Fruit fly (Drosophila melanogaster) whole organism, embryonic: ENCODE results near the gene bun.

Experiments used
- Bdp1 ChIP-seq: fragments of 200-800 bp; sonication (Bioruptor generic); optimal IDR thresholded peaks from 3 replicates; lab custom pipeline; 2016; ENCODE audit warnings: missing biosample characterization, missing genetic modification characterization
- C15 ChIP-seq: fragments of 200-800 bp; sonication (Bioruptor generic); IDR thresholded peaks from 3 replicates; pipeline ENCODE4 v1.3.6; 2022; ENCODE audit warnings: missing biosample characterization, missing genetic modification characterization
- CG10267 ChIP-seq: fragments of 200-800 bp; sonication (Bioruptor generic); optimal IDR thresholded peaks from 2 replicates; lab custom pipeline; 2018; ENCODE audit warnings: missing biosample characterization, mild to moderate bottlenecking, missing genetic modification characterization, moderate library complexity
- CG10462 ChIP-seq: fragments of 200-800 bp; sonication (Bioruptor generic); optimal IDR thresholded peaks from 2 replicates; lab custom pipeline; 2016; ENCODE audit warnings: missing biosample characterization, missing genetic modification characterization
- CG10979 ChIP-seq: fragments of 200-800 bp; sonication (Bioruptor generic); optimal IDR thresholded peaks from 2 replicates; lab custom pipeline; 2018; ENCODE audit warnings: missing biosample characterization, mild to moderate bottlenecking, missing genetic modification characterization, moderate library complexity
- CG11504 ChIP-seq: fragments of 200-800 bp; sonication (Bioruptor generic); optimal IDR thresholded peaks from 3 replicates; lab custom pipeline; 2019; ENCODE audit warnings: missing biosample characterization, mild to moderate bottlenecking, missing genetic modification characterization, moderate library complexity
- CG11696 ChIP-seq: fragments of 200-800 bp; sonication (Bioruptor generic); IDR thresholded peaks from 2 replicates; pipeline ENCODE4 v1.3.6; 2022; ENCODE audit warnings: missing biosample characterization, missing genetic modification characterization
- CG12071 ChIP-seq: fragments of 200-800 bp; sonication (Bioruptor generic); optimal IDR thresholded peaks from 3 replicates; lab custom pipeline; 2018; ENCODE audit warnings: missing biosample characterization, mild to moderate bottlenecking, missing genetic modification characterization
- CG1233 ChIP-seq: fragments of 200-800 bp; sonication (Bioruptor generic); optimal IDR thresholded peaks from 4 replicates; lab custom pipeline; 2018; ENCODE audit warnings: missing biosample characterization, mild to moderate bottlenecking, missing genetic modification characterization
- CG12744 ChIP-seq: fragments of 200-800 bp; sonication (Bioruptor generic); optimal IDR thresholded peaks from 2 replicates; lab custom pipeline; 2016; ENCODE audit warnings: missing biosample characterization, missing genetic modification characterization
- CG13287 ChIP-seq: fragments of 200-800 bp; sonication (Bioruptor generic); IDR thresholded peaks from 2 replicates; pipeline ENCODE4 v1.3.6; 2022; ENCODE audit warnings: missing biosample characterization, missing genetic modification characterization; ENCODE audit not compliant: partially characterized antibody
- CG14014 ChIP-seq: fragments of 200-800 bp; sonication (Bioruptor generic); IDR thresholded peaks from 2 replicates; pipeline ENCODE4 v1.3.6; 2022; ENCODE audit warnings: missing biosample characterization, missing genetic modification characterization
- CG15269 ChIP-seq: fragments of 200-800 bp; sonication (Bioruptor generic); optimal IDR thresholded peaks from 2 replicates; lab custom pipeline; 2018; ENCODE audit warnings: missing biosample characterization, mild to moderate bottlenecking, missing genetic modification characterization, moderate library complexity
- CG1603 ChIP-seq: fragments of 200-800 bp; sonication (Bioruptor generic); optimal IDR thresholded peaks from 2 replicates; lab custom pipeline; 2019; ENCODE audit warnings: missing biosample characterization, mild to moderate bottlenecking, missing genetic modification characterization, moderate library complexity
- CG16815 ChIP-seq: fragments of 200-800 bp; sonication (Bioruptor generic); optimal IDR thresholded peaks from 3 replicates; lab custom pipeline; 2017; ENCODE audit warnings: missing biosample characterization, mild to moderate bottlenecking, missing genetic modification characterization
- CG17186 ChIP-seq: fragments of 200-800 bp; sonication (Bioruptor generic); optimal IDR thresholded peaks from 3 replicates; lab custom pipeline; 2017; ENCODE audit warnings: missing biosample characterization, missing genetic modification reagents, missing genetic modification characterization
- CG18262 ChIP-seq: fragments of 200-800 bp; optimal IDR thresholded peaks from 3 replicates; lab custom pipeline; 2019; ENCODE audit warnings: missing biosample characterization, mild to moderate bottlenecking, missing genetic modification characterization, moderate library complexity
- CG18476 ChIP-seq: fragments of 200-800 bp; sonication (Bioruptor generic); optimal IDR thresholded peaks from 2 replicates; lab custom pipeline; 2016; ENCODE audit warnings: missing biosample characterization, mild to moderate bottlenecking, missing genetic modification characterization
- CG2202 ChIP-seq: fragments of 200-800 bp; sonication (Bioruptor generic); optimal IDR thresholded peaks from 2 replicates; lab custom pipeline; 2018; ENCODE audit warnings: missing biosample characterization, mild to moderate bottlenecking, missing genetic modification characterization
- CG30403 ChIP-seq: fragments of 200-800 bp; sonication (Bioruptor generic); optimal IDR thresholded peaks from 3 replicates; lab custom pipeline; 2016; ENCODE audit warnings: missing biosample characterization, missing genetic modification characterization
- CG33557 ChIP-seq: fragments of 200-800 bp; sonication (Bioruptor generic); optimal IDR thresholded peaks from 2 replicates; lab custom pipeline; 2019; ENCODE audit warnings: missing biosample characterization, mild to moderate bottlenecking, missing genetic modification characterization, moderate library complexity
- CG4404 ChIP-seq: fragments of 200-800 bp; sonication (Bioruptor generic); IDR thresholded peaks from 2 replicates; pipeline ENCODE4 v1.3.6; 2022; ENCODE audit warnings: missing biosample characterization, missing genetic modification characterization
- CG5180 ChIP-seq: fragments of 200-800 bp; sonication (Bioruptor generic); optimal IDR thresholded peaks from 3 replicates; lab custom pipeline; 2017; ENCODE audit warnings: missing biosample characterization, missing genetic modification characterization, mild to moderate bottlenecking, moderate library complexity, missing genetic modification reagents
- CG6813 ChIP-seq: fragments of 200-800 bp; sonication (Bioruptor generic); optimal IDR thresholded peaks from 2 replicates; lab custom pipeline; 2017; ENCODE audit warnings: missing biosample characterization, missing genetic modification characterization, mild to moderate bottlenecking, moderate library complexity, missing genetic modification reagents
- CG7357 ChIP-seq: fragments of 200-800 bp; sonication (Bioruptor generic); IDR thresholded peaks from 3 replicates; pipeline ENCODE4 v1.3.6; 2022; ENCODE audit warnings: missing biosample characterization, missing genetic modification characterization
- CG7556 ChIP-seq: fragments of 200-800 bp; sonication (Bioruptor generic); optimal IDR thresholded peaks from 2 replicates; lab custom pipeline; 2017; ENCODE audit warnings: missing biosample characterization, mild to moderate bottlenecking, missing genetic modification characterization
- CkIIα-i1 ChIP-seq: fragments of 200-800 bp; sonication (Bioruptor generic); IDR thresholded peaks from 2 replicates; pipeline ENCODE4 v1.3.6; 2022; ENCODE audit warnings: missing biosample characterization, missing genetic modification characterization
- D19A ChIP-seq: fragments of 200-800 bp; optimal IDR thresholded peaks from 3 replicates; lab custom pipeline; 2019; ENCODE audit warnings: missing biosample characterization, mild to moderate bottlenecking, missing genetic modification characterization, moderate library complexity
- Gug ChIP-seq: fragments of 200-800 bp; sonication (Bioruptor generic); IDR thresholded peaks from 4 replicates; pipeline ENCODE4 v1.3.6; 2022; ENCODE audit warnings: missing biosample characterization, missing genetic modification characterization
- HmgZ ChIP-seq: fragments of 200-800 bp; sonication (Bioruptor generic); optimal IDR thresholded peaks from 2 replicates; lab custom pipeline; 2018; ENCODE audit warnings: missing biosample characterization, mild to moderate bottlenecking, missing genetic modification characterization
- Hmr ChIP-seq: fragments of 200-800 bp; sonication (Bioruptor generic); optimal IDR thresholded peaks from 3 replicates; lab custom pipeline; 2017; ENCODE audit warnings: mild to moderate bottlenecking, missing biosample characterization, missing genetic modification reagents, missing genetic modification characterization
- MTF-1 ChIP-seq: fragments of 200-800 bp; sonication (Bioruptor generic); optimal IDR thresholded peaks from 2 replicates; lab custom pipeline; 2018; ENCODE audit warnings: missing biosample characterization, mild to moderate bottlenecking, missing genetic modification characterization, borderline replicate concordance
- Mes4 ChIP-seq: fragments of 200-800 bp; sonication (Bioruptor generic); optimal IDR thresholded peaks from 2 replicates; lab custom pipeline; 2016; ENCODE audit warnings: missing biosample characterization, missing genetic modification characterization
- Myb ChIP-seq: fragments of 200-800 bp; sonication (Bioruptor generic); optimal IDR thresholded peaks from 2 replicates; lab custom pipeline; 2016; ENCODE audit warnings: missing biosample characterization, missing genetic modification characterization
- Oli ChIP-seq: fragments of 200-800 bp; sonication (Bioruptor generic); optimal IDR thresholded peaks from 2 replicates; lab custom pipeline; 2018; ENCODE audit warnings: missing biosample characterization, mild to moderate bottlenecking, missing genetic modification characterization, moderate library complexity
- Pdp1 ChIP-seq, 2 experiments: fragments of 200-800 bp; sonication (Bioruptor generic); optimal IDR thresholded peaks; 3 replicates each; lab custom pipeline; 2016; ENCODE audit warnings: missing biosample characterization in 2 of 2, missing genetic modification characterization in 2 of 2, mild to moderate bottlenecking in 1 of 2, moderate library complexity in 1 of 2
- TFAM ChIP-seq: fragments of 200-800 bp; sonication (Bioruptor generic); optimal IDR thresholded peaks from 2 replicates; lab custom pipeline; 2017; ENCODE audit warnings: missing biosample characterization, missing genetic modification characterization, inconsistent platforms
- ab ChIP-seq: fragments of 200-800 bp; sonication (Bioruptor generic); optimal IDR thresholded peaks from 2 replicates; lab custom pipeline; 2016; ENCODE audit warnings: missing biosample characterization, missing genetic modification characterization
- crol ChIP-seq: fragments of 200-800 bp; sonication (Bioruptor generic); IDR thresholded peaks from 2 replicates; pipeline ENCODE4 v1.3.6; 2022; ENCODE audit warnings: missing biosample characterization, missing genetic modification characterization
- dm ChIP-seq: fragments of 200-800 bp; sonication (Bioruptor generic); optimal IDR thresholded peaks from 3 replicates; lab custom pipeline; 2016; ENCODE audit warnings: missing biosample characterization, missing genetic modification characterization
- ftz-f1 ChIP-seq: fragments of 200-800 bp; sonication (Bioruptor generic); optimal IDR thresholded peaks from 2 replicates; lab custom pipeline; 2016; ENCODE audit warnings: missing biosample characterization, missing genetic modification characterization
- gce ChIP-seq: fragments of 200-800 bp; sonication (Bioruptor generic); IDR thresholded peaks from 3 replicates; pipeline ENCODE4 v1.3.6; 2022; ENCODE audit warnings: missing biosample characterization, missing genetic modification characterization
- nau ChIP-seq: fragments of 200-800 bp; sonication (Bioruptor generic); optimal IDR thresholded peaks from 3 replicates; lab custom pipeline; 2017; ENCODE audit warnings: missing biosample characterization, mild to moderate bottlenecking, missing genetic modification characterization, missing genetic modification reagents
- rib ChIP-seq: fragments of 200-800 bp; sonication (Bioruptor generic); IDR thresholded peaks from 2 replicates; pipeline ENCODE4 v1.3.6; 2022; ENCODE audit warnings: missing biosample characterization, missing genetic modification characterization
- sima ChIP-seq: fragments of 200-800 bp; sonication (Bioruptor generic); optimal IDR thresholded peaks from 2 replicates; lab custom pipeline; 2016; ENCODE audit warnings: missing biosample characterization, missing genetic modification characterization
- tio ChIP-seq: fragments of 200-800 bp; sonication (Bioruptor generic); optimal IDR thresholded peaks from 2 replicates; lab custom pipeline; 2017; ENCODE audit warnings: missing biosample characterization, missing genetic modification characterization, inconsistent platforms
- tna ChIP-seq: fragments of 200-800 bp; sonication (Bioruptor generic); IDR thresholded peaks from 2 replicates; pipeline ENCODE4 v1.3.6; 2022; ENCODE audit warnings: missing biosample characterization, missing genetic modification characterization; ENCODE audit not compliant: partially characterized antibody
- twi ChIP-seq: fragments of 200-800 bp; optimal IDR thresholded peaks from 2 replicates; lab custom pipeline; 2019; ENCODE audit warnings: missing biosample characterization, mild to moderate bottlenecking, missing genetic modification characterization, moderate library complexity
- wdn ChIP-seq: fragments of 200-800 bp; sonication (Bioruptor generic); IDR thresholded peaks from 2 replicates; pipeline ENCODE4 v1.3.6; 2022; ENCODE audit warnings: missing biosample characterization, missing genetic modification characterization
- wor ChIP-seq: fragments of 200-800 bp; sonication (Bioruptor generic); IDR thresholded peaks from 2 replicates; pipeline ENCODE4 v1.3.6; 2022; ENCODE audit warnings: missing biosample characterization, missing genetic modification characterization
- yki ChIP-seq: fragments of >200 bp; optimal IDR thresholded peaks from 3 replicates; lab custom pipeline; 2018

bun gene

dm6 chr2L:12424555-12424954 is 121.9 kb downstream of the bun start, which contains the start of gene Fam92 (continued):
- peak; percentile 45 to 55 for TF ChIP-seq Pdp1 (GFP tag; optimal IDR thresholded peaks at IDR 0.05; lab: Kevin White, UChicago)
- TF ChIP-seq CkIIα-i1 (GFP tag; lab: Robert Waterston, UW) = no peak
- TF ChIP-seq CG1603 (tag; lab: Kevin White, UChicago) = peak; percentile 70
- no peak for TF ChIP-seq Bdp1 (GFP tag; lab: Kevin White, UChicago)
- TF ChIP-seq CG15269 = peak; percentile 60
- no peak for TF ChIP-seq CG17186 (GFP tag; lab: Kevin White, UChicago)
- no peak for TF ChIP-seq C15 (GFP tag; lab: Robert Waterston, UW)
- peak; percentile 94 for TF ChIP-seq Myb (GFP tag; lab: Kevin White, UChicago)
- peak; percentile 54 for TF ChIP-seq CG18262 (tag; lab: Kevin White, UChicago)
- no peak for TF ChIP-seq sima (GFP tag; lab: Kevin White, UChicago)
- TF ChIP-seq CG2202 = no peak
- peak; percentile 54 for TF ChIP-seq CG12744 (GFP tag; lab: Kevin White, UChicago)
- peak; percentile 69 for TF ChIP-seq ftz-f1 (GFP tag; lab: Kevin White, UChicago)
- TF ChIP-seq CG10267 (tag; lab: Kevin White, UChicago) = peak; percentile 65
- peak; percentile 49 for TF ChIP-seq D19A (tag; lab: Kevin White, UChicago)
- TF ChIP-seq dm (GFP tag; lab: Kevin White, UChicago) = peak; percentile 6
- no peak for TF ChIP-seq wdn
- TF ChIP-seq CG13287 (GFP tag; lab: Robert Waterston, UW) = peak; percentile 31; the same call in 1 of the 2 replicates
- TF ChIP-seq Gug = 0 out of 4 replicates have a peak, but pooled peaks have one; percentile 18
- no peak for TF ChIP-seq CG7357
- TF ChIP-seq crol (GFP tag; lab: Robert Waterston, UW) = no peak
- TF ChIP-seq CG4404 = no peak
- no peak for TF ChIP-seq ab (GFP tag; lab: Kevin White, UChicago)
- TF ChIP-seq MTF-1 (GFP tag; lab: Kevin White, UChicago) = peak; percentile 65
- TF ChIP-seq gce (GFP tag; lab: Robert Waterston, UW) = no peak
- no peak for TF ChIP-seq CG18476 (GFP tag; lab: Kevin White, UChicago)
- no peak for TF ChIP-seq yki (lab: Kevin White, UChicago)
- peak; percentile 68 for TF ChIP-seq CG11504 (tag; lab: Kevin White, UChicago)
- TF ChIP-seq TFAM (GFP tag; lab: Kevin White, UChicago) = no peak
- TF ChIP-seq CG1233 = peak; percentile 41
- no peak for TF ChIP-seq CG11696 (GFP tag; lab: Robert Waterston, UW)
- TF ChIP-seq CG12071 = no peak
- peak; percentile 60 for TF ChIP-seq CG30403
- no peak for TF ChIP-seq wor (GFP tag; lab: Robert Waterston, UW)
- TF ChIP-seq Mes4 (GFP tag; lab: Kevin White, UChicago) = peak; percentile 22
- TF ChIP-seq tna (GFP tag; lab: Robert Waterston, UW) = no peak
- no peak for TF ChIP-seq CG6813 (GFP tag; lab: Kevin White, UChicago)
- peak; percentile 51 for TF ChIP-seq HmgZ
- peak; percentile 50; the same call in 1 of the 2 replicates for TF ChIP-seq CG14014 (GFP tag; lab: Robert Waterston, UW)
- peak; percentile 13 for TF ChIP-seq CG10462 (GFP tag; lab: Kevin White, UChicago)
- peak; percentile 29 for TF ChIP-seq twi
- TF ChIP-seq CG16815 (GFP tag; lab: Kevin White, UChicago) = no peak
- no peak for TF ChIP-seq CG7556 (GFP tag; lab: Kevin White, UChicago)
- no peak for TF ChIP-seq rib
- TF ChIP-seq CG10979 = peak; percentile 56
- TF ChIP-seq tio = no peak
- no peak for TF ChIP-seq CG33557 (GFP tag; lab: Kevin White, UChicago)
- no peak for TF ChIP-seq CG5180 (GFP tag; lab: Kevin White, UChicago)
- peak; percentile 54 for TF ChIP-seq nau
- TF ChIP-seq Oli (tag; lab: Kevin White, UChicago) = peak; percentile 24
- TF ChIP-seq Hmr = peak; percentile 48
